Worm (Caenorhabditis elegans): ENCODE results near the gene F28H6.4.

DNA sequence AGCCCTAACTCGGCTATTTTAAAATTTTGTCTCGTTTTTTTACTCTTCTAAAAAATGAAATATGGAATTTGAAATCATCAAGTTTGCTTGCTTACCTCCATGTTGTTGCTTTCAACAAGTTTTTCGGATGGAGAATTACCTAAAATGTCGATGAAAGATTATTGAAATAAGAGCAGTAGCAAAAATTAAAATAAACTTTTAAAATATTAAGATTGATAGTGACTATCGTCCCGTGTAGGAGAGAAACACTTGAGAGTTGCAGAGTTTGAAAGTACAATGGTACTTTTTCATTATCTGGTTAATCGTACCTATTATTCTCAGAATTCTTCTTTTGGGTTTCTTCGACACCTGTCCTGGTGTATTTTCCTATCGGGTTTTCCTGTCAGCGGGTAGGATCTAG lies 29.2 kb downstream of the F28H6.4 start, which contains the start of gene ceh-90:
- no peak for TF ChIP-seq nhr-28 (tag; optimal IDR thresholded peaks at IDR 0.05)
- TF ChIP-seq dpl-1 (GFP tag; optimal IDR thresholded peaks at IDR 0.05), result no peak
- TF ChIP-seq unc-62 (GFP tag; optimal IDR thresholded peaks at IDR 0.05), result no peak
- no peak for TF ChIP-seq rnt-1 (tag; optimal IDR thresholded peaks at IDR 0.05)
- no peak for TF ChIP-seq ces-1 (GFP tag; optimal IDR thresholded peaks at IDR 0.05)
- TF ChIP-seq tlp-1 (tag; optimal IDR thresholded peaks at IDR 0.05), result no peak
- TF ChIP-seq nhr-11 (tag; optimal IDR thresholded peaks at IDR 0.05), result no peak
- no peak for TF ChIP-seq lin-15B (tag; optimal IDR thresholded peaks at IDR 0.05)
- no peak for TF ChIP-seq mep-1 (tag; optimal IDR thresholded peaks at IDR 0.05)
- TF ChIP-seq skn-1 (tag; optimal IDR thresholded peaks at IDR 0.05), result no peak
- no peak for TF ChIP-seq aha-1 (tag; optimal IDR thresholded peaks at IDR 0.05)
- TF ChIP-seq snpc-4 (tag; optimal IDR thresholded peaks at IDR 0.05), result no peak
- no peak for TF ChIP-seq lin-13 (GFP tag; optimal IDR thresholded peaks at IDR 0.05)
